Worm (Caenorhabditis elegans): ENCODE measurements around the gene C03A3.3.

Gene C03A3.3

ce11 chrX:11266711-11267110 lies 2.2 kb downstream of the C03A3.3 start, which contains the start of gene C03A3.9:
Gene C03A3.9 (plus strand): TSS chrX:11267011.
- no peak for TF ChIP-seq unc-62 (GFP tag; optimal IDR thresholded peaks at IDR 0.05)

DNA sequence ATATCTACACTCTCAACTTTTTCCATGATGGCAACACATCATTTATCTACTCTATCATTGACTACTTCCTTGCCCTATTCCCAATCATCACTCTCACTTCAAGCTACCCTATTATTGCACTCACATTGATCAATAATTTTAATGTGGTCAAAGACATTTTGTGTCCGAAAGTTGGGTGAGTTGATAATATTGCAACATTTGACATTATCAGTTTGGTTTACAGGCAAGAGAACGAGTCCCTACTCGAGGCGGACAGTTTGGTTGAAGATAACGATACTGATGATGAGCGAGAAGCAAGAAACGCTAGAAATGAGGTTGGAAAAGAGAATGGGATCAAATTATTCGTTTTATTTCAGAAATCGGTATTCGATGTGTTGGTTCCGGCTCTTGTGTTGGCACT lies 4.2 kb downstream of the C03A3.3 start:
- TF ChIP-seq unc-62 (GFP tag; optimal IDR thresholded peaks at IDR 0.05) = no peak

ce11 chrX:11262319-11263074 lies 6.4 kb downstream of the C03A3.3 start, which contains the start of gene C03A3.2:
Gene C03A3.2 (plus strand): TSS chrX:11262848.
- TF ChIP-seq unc-62 (GFP tag; optimal IDR thresholded peaks at IDR 0.05) = no peak

- TF ChIP-seq unc-62 (GFP tag; optimal IDR thresholded peaks at IDR 0.05) = no peak
Observed at ce11 chrX:11257071-11257470, 11.8 kb downstream of the C03A3.3 start, which contains the start of gene C03A3.1. Gene C03A3.1 (plus strand): TSS chrX:11257361.

- no peak for TF ChIP-seq unc-62 (GFP tag; optimal IDR thresholded peaks at IDR 0.05)
Observed at ce11 chrX:11252429-11252828, 16.4 kb downstream of the C03A3.3 start.

DNA sequence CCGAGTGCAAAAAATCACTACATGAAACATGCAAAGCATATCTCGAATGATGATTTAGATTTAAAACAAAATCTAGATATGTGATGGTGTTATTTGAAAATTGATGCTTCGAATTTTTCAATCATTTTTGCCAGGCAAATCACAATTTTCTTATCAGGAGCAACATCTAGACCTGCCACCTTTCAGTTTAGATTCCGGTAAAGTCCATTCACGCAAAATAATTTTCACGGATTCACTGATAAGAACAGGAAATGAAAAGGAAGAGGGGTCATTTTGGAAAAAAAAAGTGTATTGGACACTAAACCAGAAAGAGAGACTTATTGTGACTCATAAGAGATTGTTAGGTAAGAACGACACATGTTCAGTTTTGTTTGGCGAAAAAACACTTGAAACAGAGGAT lies 16.9 kb downstream of the C03A3.3 start:
- no peak for TF ChIP-seq unc-62 (GFP tag; optimal IDR thresholded peaks at IDR 0.05)

DNA sequence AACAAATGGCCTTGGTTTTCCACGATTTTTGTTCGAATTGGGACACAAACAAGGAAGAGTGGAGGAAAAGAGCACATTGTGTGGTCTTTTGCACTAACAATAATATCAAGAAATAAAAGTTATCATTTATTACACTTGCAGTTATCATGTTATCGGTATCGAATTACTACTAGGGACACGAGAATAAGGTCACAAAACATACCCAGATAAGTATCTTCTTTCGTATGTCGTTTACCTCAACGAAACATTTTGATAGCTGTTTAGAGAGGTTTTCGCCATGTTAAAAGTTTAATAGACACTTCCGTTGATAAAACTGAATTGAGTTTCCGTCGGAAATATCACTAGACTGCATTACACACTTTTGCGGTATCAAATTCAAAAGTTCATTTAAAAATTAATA lies 17.9 kb downstream of the C03A3.3 start:
- TF ChIP-seq unc-62 (GFP tag; optimal IDR thresholded peaks at IDR 0.05) = no peak

DNA sequence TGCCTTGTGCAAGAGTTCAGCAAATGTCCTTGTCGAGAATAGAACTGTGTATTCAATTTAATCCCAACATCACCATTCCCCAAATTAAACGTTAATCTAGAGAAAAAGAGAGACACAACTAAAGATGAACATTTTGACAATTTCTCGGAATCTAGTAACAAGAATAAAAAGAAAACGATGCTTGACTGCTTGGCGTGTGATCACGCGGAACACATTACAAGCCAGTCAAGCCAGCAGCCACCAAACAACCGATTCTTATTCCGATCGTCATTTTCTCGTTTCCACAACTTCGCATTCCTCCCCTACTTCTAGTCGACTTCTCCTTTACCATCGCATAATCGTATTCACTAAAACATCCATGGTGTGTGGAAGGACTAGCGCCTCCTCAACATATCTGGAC lies 19.5 kb downstream of the C03A3.3 start:
- no peak for TF ChIP-seq unc-62 (GFP tag; optimal IDR thresholded peaks at IDR 0.05)

- no peak for TF ChIP-seq unc-62 (GFP tag; optimal IDR thresholded peaks at IDR 0.05)
Observed at ce11 chrX:11248083-11248482, 20.8 kb downstream of the C03A3.3 start.

DNA sequence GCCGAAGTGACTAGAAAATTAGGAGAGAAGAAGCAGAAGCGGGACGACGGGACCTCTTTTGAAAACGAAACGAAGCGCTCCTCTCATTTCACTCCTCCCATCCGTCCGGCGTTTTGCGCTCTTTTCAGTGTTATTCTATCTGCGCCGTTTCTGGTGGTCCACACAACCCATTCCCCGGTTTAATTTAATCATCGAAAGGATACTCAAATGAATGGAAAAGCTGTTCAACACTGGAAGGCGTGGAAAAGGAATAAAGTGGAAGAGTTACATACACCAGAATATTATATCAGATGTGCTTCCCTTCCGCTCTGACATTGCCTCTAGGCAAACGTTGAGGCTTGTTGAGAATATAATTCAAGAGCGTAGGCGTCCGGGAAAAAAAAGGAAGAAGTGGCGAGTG lies 23.8 kb downstream of the C03A3.3 start:
- no peak for TF ChIP-seq unc-62 (GFP tag; optimal IDR thresholded peaks at IDR 0.05)

DNA sequence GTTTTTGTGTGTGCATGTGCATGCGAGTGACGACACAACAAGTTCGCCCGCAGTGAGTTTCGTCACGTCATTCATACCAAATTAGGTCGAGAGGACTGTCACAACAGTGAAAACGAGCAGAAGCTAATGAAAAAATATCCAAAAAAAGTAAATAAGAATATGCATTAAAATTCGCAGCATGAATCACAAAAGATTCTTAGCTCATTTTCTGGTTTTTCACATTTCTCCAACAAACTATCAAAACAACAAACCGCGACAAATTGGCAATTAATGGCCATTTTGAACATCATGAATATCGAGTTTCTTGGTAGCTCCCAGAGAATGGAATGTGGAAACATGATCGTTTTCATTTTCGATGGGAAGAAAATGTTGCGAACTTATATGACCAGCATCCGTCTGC lies 25.3 kb downstream of the C03A3.3 start:
- TF ChIP-seq unc-62 (GFP tag; optimal IDR thresholded peaks at IDR 0.05) = no peak

DNA sequence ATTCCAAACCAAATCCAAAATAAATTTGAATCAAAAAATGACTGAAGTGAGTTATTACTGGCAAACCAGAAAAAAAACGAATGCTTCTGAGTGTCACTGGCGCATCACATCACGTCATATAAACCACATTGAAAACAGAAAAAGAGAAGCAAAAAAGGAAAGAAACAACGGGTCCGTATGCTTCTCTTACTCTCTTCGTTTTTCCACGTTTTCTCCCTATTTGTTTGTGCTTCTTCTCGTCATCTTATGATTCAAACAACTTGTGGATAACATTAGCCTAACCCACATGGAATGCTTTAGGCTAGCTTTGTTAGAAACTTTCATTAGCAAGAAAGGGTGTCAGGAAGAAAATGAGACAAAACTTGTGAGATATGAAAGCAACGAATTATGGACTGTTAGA lies 27.4 kb downstream of the C03A3.3 start:
- no peak for TF ChIP-seq unc-62 (GFP tag; optimal IDR thresholded peaks at IDR 0.05)

- TF ChIP-seq unc-62 (GFP tag; optimal IDR thresholded peaks at IDR 0.05) = no peak
Observed at ce11 chrX:11240585-11241115, 28.2 kb downstream of the C03A3.3 start, which contains the start of gene C34F6.10. Gene C34F6.10 (minus strand): TSS chrX:11240635.

DNA sequence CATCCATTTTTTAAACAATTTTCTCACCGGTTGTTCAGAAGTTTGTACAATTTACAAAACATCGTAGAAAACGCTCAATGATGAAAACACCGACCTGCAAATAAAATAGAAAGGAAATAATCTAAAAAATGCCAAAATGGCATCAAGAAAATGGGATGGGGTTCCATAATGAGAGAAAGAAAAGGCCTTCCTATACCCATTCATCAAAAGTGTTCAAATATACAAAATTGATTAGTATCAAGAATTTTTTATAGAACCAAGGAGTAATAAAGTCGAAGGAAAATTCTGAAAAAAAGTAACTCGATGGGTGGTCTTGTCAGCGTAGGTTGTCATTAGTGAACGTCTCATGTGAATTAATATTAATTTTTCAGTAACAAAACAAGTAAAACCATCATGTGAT lies 42.3 kb downstream of the C03A3.3 start, which contains the start of gene C34F6.12:
C34F6.12 (minus strand) TSS at position 101 of the 400 bp plus-strand sequence.
- TF ChIP-seq unc-62 (GFP tag; optimal IDR thresholded peaks at IDR 0.05) = no peak

ce11 chrX:11222597-11223218 lies 46.2 kb downstream of the C03A3.3 start, which contains the start of gene C34F6.9:
Gene C34F6.9 (minus strand): TSS chrX:11222647.
- TF ChIP-seq unc-62 (GFP tag; optimal IDR thresholded peaks at IDR 0.05) = no peak
